Fruit fly (Drosophila melanogaster): ENCODE data around the gene CG4022.

Gene CG4022

DNA sequence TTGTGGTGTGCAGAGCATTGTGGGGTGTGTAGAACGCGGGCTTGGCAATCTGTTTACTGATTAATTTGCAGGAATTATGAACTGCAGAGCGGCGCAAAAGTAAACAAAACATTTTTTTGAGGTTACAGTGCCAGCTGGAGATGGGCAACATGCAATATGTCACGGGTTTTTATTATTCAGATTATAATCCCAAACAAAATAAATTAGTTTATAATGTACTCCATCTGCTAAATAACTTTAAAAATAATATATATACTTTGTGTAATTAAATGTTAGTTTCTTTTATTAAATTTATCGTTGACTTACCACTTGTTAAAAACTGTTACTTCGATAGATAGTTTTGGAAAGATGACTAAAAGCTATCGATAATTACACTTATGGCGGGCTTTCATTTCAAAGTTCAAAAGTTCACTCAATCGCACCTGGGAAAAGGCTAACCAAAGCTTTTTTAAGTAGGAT lies 39.7 kb downstream of the CG4022 start, which contains the start of gene Fdx1 (continued):
- TF ChIP-seq CG10565 (GFP tag; optimal IDR thresholded peaks at IDR 0.05) (no peak), CG1792 (GFP tag; optimal IDR thresholded peaks at IDR 0.05) (no peak), Lpt (GFP tag; optimal IDR thresholded peaks at IDR 0.05) (no peak), CG15601 (tag; optimal IDR thresholded peaks at IDR 0.05) (peak; percentile 54), B-H2 (GFP tag; optimal IDR thresholded peaks at IDR 0.05) (peak; percentile 18), cato (GFP tag; optimal IDR thresholded peaks at IDR 0.05; ENCODE audit: borderline replicate concordance) (no peak), CG7556 (GFP tag; optimal IDR thresholded peaks at IDR 0.05) (peak; percentile 8), pan (optimal IDR thresholded peaks at IDR 0.05) (no peak), pan (GFP tag; optimal IDR thresholded peaks at IDR 0.05 in 1 of 2, IDR thresholded peaks at IDR 0.05 in 1 of 2) (peak in 1 of 2 experiments; percentile 15), CG11695 (GFP tag; IDR thresholded peaks at IDR 0.05) (0 out of 3 replicates have a peak, but pooled peaks have one; percentile 22), sob (GFP tag; IDR thresholded peaks at IDR 0.05) (0 out of 2 replicates have a peak, but pooled peaks have one; percentile 48), CG14667 (GFP tag; IDR thresholded peaks at IDR 0.05) (no peak), Pdp1 (GFP tag; optimal IDR thresholded peaks at IDR 0.05) (peak in 1 of 2 experiments; percentile 59), CG10979 (tag; optimal IDR thresholded peaks at IDR 0.05) (peak; percentile 23), CG18599 (GFP tag; optimal IDR thresholded peaks at IDR 0.05) (peak; percentile 47), CG15269 (tag; optimal IDR thresholded peaks at IDR 0.05) (peak; percentile 53), CG9437 (GFP tag; optimal IDR thresholded peaks at IDR 0.05) (peak; percentile 10), corto (GFP tag; optimal IDR thresholded peaks at IDR 0.05) (no peak), YL-1 (GFP tag; optimal IDR thresholded peaks at IDR 0.05) (peak; percentile 1), Dll (GFP tag; IDR thresholded peaks at IDR 0.05; ENCODE audit: partially characterized antibody) (peak; percentile 80), Dek (tag; optimal IDR thresholded peaks at IDR 0.05) (peak; percentile 15), CG17361 (GFP tag; IDR thresholded peaks at IDR 0.05) (0 out of 3 replicates have a peak, but pooled peaks have one; percentile 48), Dbx (GFP tag; IDR thresholded peaks at IDR 0.05) (peak; percentile 39; the same call in 1 of the 3 replicates), CG13894 (tag; optimal IDR thresholded peaks at IDR 0.05) (peak; percentile 33), CG14710 (tag; optimal IDR thresholded peaks at IDR 0.05) (peak; percentile 49), Dref (GFP tag; IDR thresholded peaks at IDR 0.05) (peak; percentile 66), CG10959 (GFP tag; IDR thresholded peaks at IDR 0.05) (no peak), gem (tag; optimal IDR thresholded peaks at IDR 0.05) (peak; percentile 67), Ptx1 (GFP tag; IDR thresholded peaks at IDR 0.05) (peak; percentile 60), Nf-YC (tag; optimal IDR thresholded peaks at IDR 0.05) (peak; percentile 52), cwo (GFP tag; optimal IDR thresholded peaks at IDR 0.05) (peak; percentile 4), fu2 (GFP tag; optimal IDR thresholded peaks at IDR 0.05) (no peak), mam (GFP tag; optimal IDR thresholded peaks at IDR 0.05) (peak; percentile 25), CG7963 (GFP tag; IDR thresholded peaks at IDR 0.05; ENCODE audit: partially characterized antibody) (no peak), CG17186 (GFP tag; optimal IDR thresholded peaks at IDR 0.05) (no peak), prd (optimal IDR thresholded peaks at IDR 0.05) (no peak), prd (GFP tag; IDR thresholded peaks at IDR 0.05) (0 out of 3 replicates have a peak, but pooled peaks have one; percentile 33), grau (tag; optimal IDR thresholded peaks at IDR 0.05) (peak; percentile 50), NFAT (GFP tag; IDR thresholded peaks at IDR 0.05) (peak; percentile 38; the same call in 1 of the 2 replicates), Max (GFP tag; optimal IDR thresholded peaks at IDR 0.05) (no peak), sug (tag; optimal IDR thresholded peaks at IDR 0.05) (peak; percentile 61), CG18262 (tag; optimal IDR thresholded peaks at IDR 0.05) (peak; percentile 43), Oaz (GFP tag; IDR thresholded peaks at IDR 0.05) (0 out of 2 replicates have a peak, but pooled peaks have one; percentile 13), CoRest (tag; optimal IDR thresholded peaks at IDR 0.05) (peak; percentile 55), CG32532 (GFP tag; IDR thresholded peaks at IDR 0.05) (peak; percentile 15; the same call in 1 of the 2 replicates), slp2 (GFP tag; optimal IDR thresholded peaks at IDR 0.05) (no peak), psq (GFP tag; optimal IDR thresholded peaks at IDR 0.05) (no peak), Spps (tag; optimal IDR thresholded peaks at IDR 0.05) (peak; percentile 5), NK7.1 (GFP tag; optimal IDR thresholded peaks at IDR 0.05) (no peak), twi (tag; optimal IDR thresholded peaks at IDR 0.05) (no peak)

Data from whole organism, embryonic.